Fruit fly (Drosophila melanogaster) whole organism, embryonic: ENCODE results near the gene Neto.

Experiments used
- CG10147 ChIP-seq: fragments of 200-800 bp; sonication (Bioruptor generic); optimal IDR thresholded peaks from 2 replicates; lab custom pipeline; 2019; ENCODE audit warnings: missing biosample characterization, mild to moderate bottlenecking, missing genetic modification characterization, moderate library complexity
- CG10462 ChIP-seq: fragments of 200-800 bp; sonication (Bioruptor generic); optimal IDR thresholded peaks from 2 replicates; lab custom pipeline; 2016; ENCODE audit warnings: missing biosample characterization, missing genetic modification characterization
- CG10979 ChIP-seq: fragments of 200-800 bp; sonication (Bioruptor generic); optimal IDR thresholded peaks from 2 replicates; lab custom pipeline; 2018; ENCODE audit warnings: missing biosample characterization, mild to moderate bottlenecking, missing genetic modification characterization, moderate library complexity
- CG11696 ChIP-seq: fragments of 200-800 bp; sonication (Bioruptor generic); IDR thresholded peaks from 2 replicates; pipeline ENCODE4 v1.3.6; 2022; ENCODE audit warnings: missing biosample characterization, missing genetic modification characterization
- CG17186 ChIP-seq: fragments of 200-800 bp; sonication (Bioruptor generic); optimal IDR thresholded peaks from 3 replicates; lab custom pipeline; 2017; ENCODE audit warnings: missing biosample characterization, missing genetic modification reagents, missing genetic modification characterization
- CG2875 ChIP-seq: fragments of 200-800 bp; sonication (Bioruptor generic); optimal IDR thresholded peaks from 2 replicates; lab custom pipeline; 2017; ENCODE audit warnings: missing biosample characterization, mild to moderate bottlenecking, missing genetic modification characterization, missing genetic modification reagents
- CG31441 ChIP-seq: fragments of 200-800 bp; sonication (Bioruptor generic); IDR thresholded peaks from 2 replicates; pipeline ENCODE4 v1.3.6; 2022; ENCODE audit warnings: missing biosample characterization, missing genetic modification characterization
- CG32767 ChIP-seq: fragments of 200-800 bp; sonication (Bioruptor generic); IDR thresholded peaks from 2 replicates; pipeline ENCODE4 v1.3.6; 2022; ENCODE audit warnings: missing biosample characterization, missing genetic modification characterization
- CG3726 ChIP-seq: fragments of 200-800 bp; sonication (Bioruptor generic); IDR thresholded peaks from 3 replicates; pipeline ENCODE4, ENCODE4 v1.3.6; 2022; ENCODE audit warnings: missing biosample characterization, missing genetic modification characterization
- CG43689 ChIP-seq: fragments of 200-800 bp; sonication (Bioruptor generic); IDR thresholded peaks from 2 replicates; pipeline ENCODE4 v1.3.6; 2022; ENCODE audit warnings: missing biosample characterization, missing genetic modification characterization
- CG9609 ChIP-seq: fragments of 200-800 bp; sonication (Bioruptor generic); optimal IDR thresholded peaks from 3 replicates; lab custom pipeline; 2016; ENCODE audit warnings: missing biosample characterization, missing genetic modification characterization
- Camta ChIP-seq: fragments of 200-800 bp; sonication (Bioruptor generic); optimal IDR thresholded peaks from 2 replicates; lab custom pipeline; 2016; ENCODE audit warnings: missing biosample characterization, missing genetic modification characterization
- Dad ChIP-seq: fragments of 200-800 bp; sonication (Bioruptor generic); optimal IDR thresholded peaks from 3 replicates; lab custom pipeline; 2016; ENCODE audit warnings: missing biosample characterization, missing genetic modification characterization
- Elba2 ChIP-seq: fragments of 200-800 bp; sonication (Bioruptor generic); optimal IDR thresholded peaks from 3 replicates; lab custom pipeline; 2016; ENCODE audit warnings: missing biosample characterization, missing genetic modification characterization
- Ets65A ChIP-seq: fragments of 200-800 bp; sonication (Bioruptor generic); peaks from one replicate; lab custom pipeline; 2016; ENCODE audit warnings: missing biosample characterization, missing genetic modification characterization
- HLH54F ChIP-seq: fragments of 200-800 bp; sonication (Bioruptor generic); optimal IDR thresholded peaks from 3 replicates; lab custom pipeline; 2016; ENCODE audit warnings: missing biosample characterization, missing genetic modification characterization
- Hand ChIP-seq: fragments of 200-800 bp; sonication (Bioruptor generic); optimal IDR thresholded peaks from 2 replicates; lab custom pipeline; 2017; ENCODE audit warnings: mild to moderate bottlenecking, missing biosample characterization, missing genetic modification reagents, missing genetic modification characterization
- Hr3 ChIP-seq: fragments of 200-800 bp; sonication (Bioruptor generic); optimal IDR thresholded peaks from 3 replicates; lab custom pipeline; 2016; ENCODE audit warnings: missing biosample characterization, missing genetic modification characterization
- Lpt ChIP-seq: fragments of >200 bp; optimal IDR thresholded peaks from 2 replicates; lab custom pipeline; 2018; ENCODE audit warnings: missing biosample characterization, missing genetic modification characterization
- MESR4 ChIP-seq: fragments of 200-800 bp; sonication (Bioruptor generic); optimal IDR thresholded peaks from 2 replicates; lab custom pipeline; 2018; ENCODE audit warnings: missing biosample characterization, mild to moderate bottlenecking, missing genetic modification characterization, moderate library complexity
- Med ChIP-seq: fragments of 200-800 bp; sonication (Bioruptor generic); peaks from one replicate; lab custom pipeline; 2016; ENCODE audit warnings: missing biosample characterization, missing genetic modification characterization, mild to moderate bottlenecking, inconsistent platforms, moderate library complexity
- PHDP ChIP-seq: fragments of 200-800 bp; sonication (Bioruptor generic); optimal IDR thresholded peaks from 3 replicates; lab custom pipeline; 2018; ENCODE audit warnings: missing biosample characterization, mild to moderate bottlenecking, missing genetic modification characterization, moderate library complexity
- Spps ChIP-seq: fragments of 200-800 bp; sonication (Bioruptor generic); optimal IDR thresholded peaks from 2 replicates; lab custom pipeline; 2018; ENCODE audit warnings: missing biosample characterization, mild to moderate bottlenecking, missing genetic modification characterization
- Sry-β ChIP-seq: fragments of 200-800 bp; sonication (Bioruptor generic); optimal IDR thresholded peaks from 2 replicates; lab custom pipeline; 2018; ENCODE audit warnings: missing biosample characterization, mild to moderate bottlenecking, missing genetic modification characterization, moderate library complexity
- Ssrp ChIP-seq: fragments of 200-800 bp; sonication (Bioruptor generic); optimal IDR thresholded peaks from 2 replicates; lab custom pipeline; 2018; ENCODE audit warnings: missing biosample characterization, mild to moderate bottlenecking, missing genetic modification characterization, moderate library complexity
- Taf1 ChIP-seq: fragments of 200-800 bp; sonication (Bioruptor generic); IDR thresholded peaks from 2 replicates; pipeline ENCODE4 v1.3.6; 2022; ENCODE audit warnings: missing biosample characterization, missing genetic modification characterization
- Vsx1 ChIP-seq: fragments of 200-800 bp; sonication (Bioruptor generic); optimal IDR thresholded peaks from 2 replicates; lab custom pipeline; 2017; ENCODE audit warnings: missing biosample characterization, mild to moderate bottlenecking, missing genetic modification characterization, missing genetic modification reagents
- ash1 ChIP-seq: fragments of 200-800 bp; sonication (Bioruptor generic); optimal IDR thresholded peaks from 2 replicates; lab custom pipeline; 2018; ENCODE audit warnings: missing biosample characterization, mild to moderate bottlenecking, missing genetic modification characterization
- chif ChIP-seq, 2 experiments: fragments of 200-800 bp; sonication (Bioruptor generic); optimal IDR thresholded peaks; 3 replicates each; lab custom pipeline; 2016; ENCODE audit warnings: missing biosample characterization in 2 of 2, missing genetic modification characterization in 2 of 2
- dmrt99B ChIP-seq: fragments of 200-800 bp; sonication (Bioruptor generic); optimal IDR thresholded peaks from 2 replicates; lab custom pipeline; 2018; ENCODE audit warnings: missing biosample characterization, mild to moderate bottlenecking, missing genetic modification characterization, moderate library complexity
- dysf ChIP-seq: fragments of 200-800 bp; sonication (Bioruptor generic); IDR thresholded peaks from 3 replicates; pipeline ENCODE4 v1.3.6; 2022; ENCODE audit warnings: missing biosample characterization, missing genetic modification characterization
- fd3F ChIP-seq: fragments of 200-800 bp; sonication (Bioruptor generic); optimal IDR thresholded peaks from 2 replicates; lab custom pipeline; 2018; ENCODE audit warnings: missing biosample characterization, mild to moderate bottlenecking, missing genetic modification characterization, moderate library complexity
- fd64A ChIP-seq: fragments of 200-800 bp; sonication (Bioruptor generic); optimal IDR thresholded peaks from 3 replicates; lab custom pipeline; 2018; ENCODE audit warnings: missing biosample characterization, mild to moderate bottlenecking, missing genetic modification characterization
- fd96Cb ChIP-seq: fragments of 200-800 bp; sonication (Bioruptor generic); optimal IDR thresholded peaks from 2 replicates; lab custom pipeline; 2018; ENCODE audit warnings: missing biosample characterization, mild to moderate bottlenecking, missing genetic modification characterization, moderate library complexity
- fru ChIP-seq: fragments of >200 bp; optimal IDR thresholded peaks from 2 replicates; lab custom pipeline; 2017
- gce ChIP-seq: fragments of 200-800 bp; sonication (Bioruptor generic); IDR thresholded peaks from 3 replicates; pipeline ENCODE4 v1.3.6; 2022; ENCODE audit warnings: missing biosample characterization, missing genetic modification characterization
- grn ChIP-seq: fragments of 200-800 bp; sonication (Bioruptor generic); optimal IDR thresholded peaks from 3 replicates; lab custom pipeline; 2017; ENCODE audit warnings: missing biosample characterization, missing genetic modification characterization
- gsb-n ChIP-seq: fragments of 200-800 bp; sonication (Bioruptor generic); optimal IDR thresholded peaks from 3 replicates; lab custom pipeline; 2018; ENCODE audit warnings: missing biosample characterization, mild to moderate bottlenecking, missing genetic modification characterization
- gt ChIP-seq: fragments of 200-800 bp; sonication (Bioruptor generic); IDR thresholded peaks from 2 replicates; pipeline ENCODE4 v1.3.6; 2022; ENCODE audit warnings: missing biosample characterization, missing genetic modification characterization
- jing ChIP-seq: fragments of 200-800 bp; sonication (Bioruptor generic); optimal IDR thresholded peaks from 2 replicates; lab custom pipeline; 2018; ENCODE audit warnings: missing biosample characterization, mild to moderate bottlenecking, missing genetic modification characterization
- mam ChIP-seq: fragments of 200-800 bp; sonication (Bioruptor generic); optimal IDR thresholded peaks from 3 replicates; lab custom pipeline; 2016; ENCODE audit warnings: missing biosample characterization, missing genetic modification characterization
- pan ChIP-seq, 4 experiments: fragments of >200 bp in 3 of 4; fragments of 200-800 bp in 1 of 4; sonication (Bioruptor generic) in 1 of 4; optimal IDR thresholded peaks in 3 of 4; IDR thresholded peaks in 1 of 4; 2 replicates each; pipeline versions ENCODE4 v1.3.6 to Lab custom; 2017 to 2022; ENCODE audit warnings: missing biosample characterization in 2 of 4, missing genetic modification characterization in 2 of 4, mixed read lengths in 1 of 4
- pho ChIP-seq: fragments of 200-800 bp; sonication (Bioruptor generic); optimal IDR thresholded peaks from 2 replicates; lab custom pipeline; 2016; ENCODE audit warnings: missing biosample characterization, missing genetic modification characterization
- sim ChIP-seq: fragments of 200-800 bp; sonication (Bioruptor generic); IDR thresholded peaks from 2 replicates; pipeline ENCODE4 v1.3.6; 2022; ENCODE audit warnings: missing biosample characterization, missing genetic modification characterization
- sima ChIP-seq: fragments of 200-800 bp; sonication (Bioruptor generic); optimal IDR thresholded peaks from 2 replicates; lab custom pipeline; 2016; ENCODE audit warnings: missing biosample characterization, missing genetic modification characterization
- sisA ChIP-seq: fragments of 200-800 bp; sonication (Bioruptor generic); IDR thresholded peaks from 2 replicates; pipeline ENCODE4 v1.3.6; 2022; ENCODE audit warnings: missing biosample characterization, missing genetic modification characterization
- slp2 ChIP-seq: fragments of 200-800 bp; sonication (Bioruptor generic); optimal IDR thresholded peaks from 2 replicates; lab custom pipeline; 2016; ENCODE audit warnings: missing biosample characterization, missing genetic modification characterization
- sr ChIP-seq: fragments of 200-800 bp; sonication (Bioruptor generic); IDR thresholded peaks from 3 replicates; pipeline ENCODE4 v1.3.6; 2022; ENCODE audit warnings: missing biosample characterization, missing genetic modification characterization
- unc-4 ChIP-seq: fragments of 200-800 bp; sonication (Bioruptor generic); IDR thresholded peaks from 2 replicates; pipeline ENCODE4 v1.3.6; 2022; ENCODE audit warnings: missing biosample characterization, missing genetic modification characterization; ENCODE audit not compliant: partially characterized antibody
- wek ChIP-seq: fragments of 200-800 bp; sonication (Bioruptor generic); optimal IDR thresholded peaks from 3 replicates; lab custom pipeline; 2018; ENCODE audit warnings: missing biosample characterization, mild to moderate bottlenecking, missing genetic modification characterization, moderate library complexity

Neto gene

DNA sequence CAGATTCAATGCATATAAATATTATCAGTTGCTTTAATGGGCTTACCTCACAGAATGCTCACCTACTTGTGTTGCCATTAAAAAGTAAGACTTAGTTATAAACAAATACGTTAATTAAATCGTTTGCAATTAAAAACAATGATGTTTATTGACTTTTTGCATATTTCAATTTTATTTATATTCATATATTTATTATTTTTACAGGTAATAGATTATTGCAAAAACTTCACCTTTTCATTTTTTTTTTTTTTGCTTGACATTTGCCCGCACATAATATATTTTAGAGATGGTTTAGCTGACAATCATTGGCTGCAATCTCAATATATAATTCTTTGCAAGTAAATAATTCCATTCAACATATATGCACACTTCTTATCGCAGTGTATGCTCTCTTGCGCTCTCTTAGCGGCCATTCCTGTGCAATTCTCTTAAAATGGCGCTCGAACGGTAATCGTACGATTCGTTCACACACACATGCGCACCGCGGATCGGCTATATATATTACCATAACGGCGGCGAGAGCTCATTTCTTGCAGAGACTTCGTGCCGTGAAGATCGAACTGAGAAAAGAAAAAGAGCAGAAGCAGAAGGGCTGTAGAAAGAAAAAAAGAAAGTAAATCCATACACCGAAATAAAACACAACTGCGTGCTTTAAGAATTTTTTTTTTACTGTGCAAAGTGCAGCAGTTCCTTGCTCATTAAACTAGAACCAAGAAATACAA lies 49.2 kb upstream of the Neto start, which contains the start of gene Bcat (continued):
- TF ChIP-seq sim (GFP tag; lab: Robert Waterston, UW) (no peak), grn (GFP tag; lab: Kevin White, UChicago) (no peak), CG2875 (GFP tag; lab: Kevin White, UChicago) (peak; percentile 9), CG32767 (GFP tag; lab: Robert Waterston, UW) (0 out of 2 replicates have a peak, but pooled peaks have one; percentile 39), fd3F (GFP tag; lab: Kevin White, UChicago) (peak; percentile 63), Dad (GFP tag; lab: Kevin White, UChicago) (no peak), chif (GFP tag; optimal IDR thresholded peaks at IDR 0.05; lab: Kevin White, UChicago) (peak in 1 of 2 experiments; percentile 25), sisA (peak; percentile 18; the same call in 1 of the 2 replicates), PHDP (tag; lab: Kevin White, UChicago) (peak; percentile 74), Ssrp (peak; percentile 67), gt (GFP tag; lab: Robert Waterston, UW) (no peak), Lpt (GFP tag; lab: Kevin White, UChicago) (no peak), gsb-n (tag; lab: Kevin White, UChicago) (peak; percentile 26), wek (GFP tag; lab: Kevin White, UChicago) (no peak), CG10147 (GFP tag; lab: Kevin White, UChicago) (peak; percentile 74), Spps (tag; lab: Kevin White, UChicago) (no peak), sr (no peak), CG10979 (peak; percentile 47), Med (GFP tag; lab: Kevin White, UChicago) (peak; percentile 87), gce (0 out of 3 replicates have a peak, but pooled peaks have one; percentile 17), CG17186 (GFP tag; lab: Kevin White, UChicago) (no peak), pan (optimal IDR thresholded peaks at IDR 0.05; lab: Kevin White, UChicago) (no peak), pan (GFP tag; optimal IDR thresholded peaks at IDR 0.05 in 1 of 2, IDR thresholded peaks at IDR 0.05 in 1 of 2) (peak in 1 of 2 experiments; percentile 6), fd64A (GFP tag; lab: Kevin White, UChicago) (no peak), CG9609 (GFP tag; lab: Kevin White, UChicago) (peak; percentile 24), pho (peak; percentile 36), CG3726 (GFP tag; lab: Robert Waterston, UW) (no peak), Hand (GFP tag; lab: Kevin White, UChicago) (peak; percentile 71), dmrt99B (tag; lab: Kevin White, UChicago) (peak; percentile 80), CG43689 (GFP tag; lab: Robert Waterston, UW) (no peak), Sry-β (GFP tag; lab: Kevin White, UChicago) (no peak), Elba2 (GFP tag; lab: Kevin White, UChicago) (no peak), Taf1 (no peak), sima (no peak), CG10462 (GFP tag; lab: Kevin White, UChicago) (peak; percentile 4), CG11696 (no peak), mam (GFP tag; lab: Kevin White, UChicago) (peak; percentile 39), slp2 (GFP tag; lab: Kevin White, UChicago) (peak; percentile 23), Ets65A (GFP tag; lab: Kevin White, UChicago) (no peak), jing (peak; percentile 31), MESR4 (no peak), fd96Cb (tag; lab: Kevin White, UChicago) (peak; percentile 60), ash1 (GFP tag; lab: Kevin White, UChicago) (no peak), HLH54F (GFP tag; lab: Kevin White, UChicago) (peak; percentile 33), fru (lab: Kevin White, UChicago) (no peak), Camta (GFP tag; lab: Kevin White, UChicago) (no peak), Hr3 (peak; percentile 72), unc-4 (GFP tag; lab: Robert Waterston, UW) (no peak), dysf (GFP tag; lab: Robert Waterston, UW) (peak; percentile 83), Vsx1 (no peak), CG31441 (GFP tag; lab: Robert Waterston, UW) (peak; percentile 82)
